Fruit fly (Drosophila melanogaster): ENCODE measurements around the gene CG4751.
A peak's percentile ranks its signal among the peaks of the same experiment; 100 is the strongest.

The CG4751 gene

DNA sequence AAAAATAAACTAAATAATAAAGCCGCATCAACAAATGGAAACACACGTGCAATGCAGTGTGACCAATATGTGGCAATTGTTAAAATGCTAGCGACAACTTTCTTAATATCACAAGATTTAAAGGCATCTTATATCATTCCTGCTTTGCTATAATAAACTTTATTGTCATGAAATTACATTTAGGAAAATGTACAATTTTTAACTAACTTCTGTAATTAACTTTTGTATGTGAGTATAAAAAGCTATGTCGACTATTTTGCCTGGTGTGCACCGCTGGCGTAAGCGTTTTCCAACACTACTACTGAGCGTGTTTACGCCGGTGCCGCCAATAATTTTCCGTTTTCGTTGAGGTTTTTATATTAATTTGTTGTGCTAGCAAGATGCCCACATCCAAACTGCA, 7.0 kb upstream of the CG4751 start, which contains the start of the genes Csl4 and Nup160 (continued):
- peak; percentile 36 for TF ChIP-seq Scr (GFP tag; IDR thresholded peaks at IDR 0.05; ENCODE audit: partially characterized antibody)
- TF ChIP-seq CG1529 (GFP tag; optimal IDR thresholded peaks at IDR 0.05) = no peak
- TF ChIP-seq lab (GFP tag; optimal IDR thresholded peaks at IDR 0.05) = no peak
- peak; percentile 75 for TF ChIP-seq CG12155 (GFP tag; optimal IDR thresholded peaks at IDR 0.05)
- no peak for TF ChIP-seq CG8359 (GFP tag; optimal IDR thresholded peaks at IDR 0.05; ENCODE audit: borderline replicate concordance)
- peak; percentile 68 for TF ChIP-seq CG18476 (GFP tag; optimal IDR thresholded peaks at IDR 0.05)
- no peak for TF ChIP-seq fd64A (GFP tag; optimal IDR thresholded peaks at IDR 0.05)
- TF ChIP-seq CG18764 (GFP tag; optimal IDR thresholded peaks at IDR 0.05) = peak; percentile 73
- TF ChIP-seq CrebB (tag; optimal IDR thresholded peaks at IDR 0.05) = peak; percentile 65
- TF ChIP-seq CG17385 (GFP tag; optimal IDR thresholded peaks at IDR 0.05) = peak; percentile 75
- TF ChIP-seq cg (GFP tag; optimal IDR thresholded peaks at IDR 0.05) = no peak
- TF ChIP-seq CG4424 (GFP tag; optimal IDR thresholded peaks at IDR 0.05) = peak; percentile 77
- TF ChIP-seq Drgx (GFP tag; IDR thresholded peaks at IDR 0.05) = peak; percentile 71
- peak; percentile 41 for TF ChIP-seq cwo (GFP tag; optimal IDR thresholded peaks at IDR 0.05)
- peak; percentile 89 for TF ChIP-seq CG30403 (GFP tag; optimal IDR thresholded peaks at IDR 0.05)
- peak; percentile 93 for TF ChIP-seq CG2120 (GFP tag; optimal IDR thresholded peaks at IDR 0.05)
- TF ChIP-seq CG9876 (GFP tag; optimal IDR thresholded peaks at IDR 0.05) = peak; percentile 48
- TF ChIP-seq CG11504 (tag; optimal IDR thresholded peaks at IDR 0.05) = no peak
- TF ChIP-seq CG17912 (GFP tag; optimal IDR thresholded peaks at IDR 0.05) = no peak
- peak; percentile 77 for TF ChIP-seq CG10654 (GFP tag; optimal IDR thresholded peaks at IDR 0.05)
- TF ChIP-seq CG12942 (GFP tag; optimal IDR thresholded peaks at IDR 0.05) = peak; percentile 69
- TF ChIP-seq stwl (tag; optimal IDR thresholded peaks at IDR 0.05) = peak; percentile 79
- peak; percentile 87 to 88 for TF ChIP-seq dpn (GFP tag; optimal IDR thresholded peaks at IDR 0.05)
- peak; percentile 55 for TF ChIP-seq Elba2 (GFP tag; optimal IDR thresholded peaks at IDR 0.05)
- TF ChIP-seq wdn (GFP tag; IDR thresholded peaks at IDR 0.05) = peak; percentile 56; the same call in 1 of the 2 replicates
- TF ChIP-seq knrl (GFP tag; IDR thresholded peaks at IDR 0.05; ENCODE audit: partially characterized antibody) = peak; percentile 15; the same call in 1 of the 3 replicates
- TF ChIP-seq sens-2 (GFP tag; IDR thresholded peaks at IDR 0.05) = no peak
- TF ChIP-seq YL-1 (GFP tag; optimal IDR thresholded peaks at IDR 0.05) = peak; percentile 84
- no peak; the same call in 1 of the 2 replicates for TF ChIP-seq CG43689 (GFP tag; IDR thresholded peaks at IDR 0.05)
- TF ChIP-seq sd (tag; optimal IDR thresholded peaks at IDR 0.05) = no peak
- TF ChIP-seq Awh (GFP tag; IDR thresholded peaks at IDR 0.05) = peak; percentile 55; the same call in 1 of the 2 replicates
- peak; percentile 98 for TF ChIP-seq sens (GFP tag)
- peak; percentile 43 for TF ChIP-seq Dek (tag; optimal IDR thresholded peaks at IDR 0.05)
- TF ChIP-seq Hr39 (optimal IDR thresholded peaks at IDR 0.05) = no peak
- peak; percentile 69 for TF ChIP-seq Fer3 (tag; optimal IDR thresholded peaks at IDR 0.05)
- peak; percentile 83 for TF ChIP-seq Hsf (GFP tag; optimal IDR thresholded peaks at IDR 0.05)
- peak; percentile 79 for TF ChIP-seq CG12744 (GFP tag; optimal IDR thresholded peaks at IDR 0.05)
- TF ChIP-seq crc (GFP tag; optimal IDR thresholded peaks at IDR 0.05) = peak; percentile 57
- TF ChIP-seq Hey (tag; optimal IDR thresholded peaks at IDR 0.05) = no peak
- no peak for TF ChIP-seq Hmr (GFP tag; optimal IDR thresholded peaks at IDR 0.05)
- peak; percentile 74 for TF ChIP-seq ttk (GFP tag; IDR thresholded peaks at IDR 0.05)
- peak; percentile 79 for TF ChIP-seq zfh1 (GFP tag; IDR thresholded peaks at IDR 0.05)
- TF ChIP-seq maf-S (GFP tag; optimal IDR thresholded peaks at IDR 0.05) = peak; percentile 83
- TF ChIP-seq grau (tag; optimal IDR thresholded peaks at IDR 0.05) = peak; percentile 74
- TF ChIP-seq lbe (GFP tag; optimal IDR thresholded peaks at IDR 0.05) = peak; percentile 72
- peak; percentile 40 for TF ChIP-seq Spps (tag; optimal IDR thresholded peaks at IDR 0.05)
- TF ChIP-seq CG8944 (GFP tag; optimal IDR thresholded peaks at IDR 0.05) = peak; percentile 86
- peak; percentile 73 for TF ChIP-seq CG30020 (tag; optimal IDR thresholded peaks at IDR 0.05)
- TF ChIP-seq Atf6 (GFP tag; IDR thresholded peaks at IDR 0.05) = peak; percentile 65
- TF ChIP-seq dm (GFP tag; optimal IDR thresholded peaks at IDR 0.05) = peak; percentile 93
- TF ChIP-seq lola (GFP tag; optimal IDR thresholded peaks at IDR 0.05) = peak in 1 of 3 experiments; percentile 67

Measured in whole organism, embryonic.